Worm (Caenorhabditis elegans) whole organism, mixed stage, embryonic: Measurements from ENCODE around the gene math-6.

Source experiments
- M03D4.4 ChIP-seq: sonication (generic microtip); optimal IDR thresholded peaks from 2 replicates; lab custom pipeline; 2017; ENCODE audit warnings: mild to moderate bottlenecking, missing genetic modification characterization, missing compliant biosample characterization
- bed-3 ChIP-seq: fragments of 200-800 bp; sonication (Bioruptor generic); optimal IDR thresholded peaks from 3 replicates; lab custom pipeline; 2018; ENCODE audit warnings: mild to moderate bottlenecking, missing genetic modification characterization, moderate library complexity, missing compliant biosample characterization
- blmp-1 ChIP-seq: fragments of 150-350 bp; optimal IDR thresholded peaks from 2 replicates; lab custom pipeline; 2014; ENCODE audit warnings: missing biosample characterization, missing genetic modification characterization
- ceh-39 ChIP-seq: fragments of 150-350 bp; optimal IDR thresholded peaks from 2 replicates; lab custom pipeline; 2014; ENCODE audit warnings: missing biosample characterization, missing genetic modification characterization
- ceh-43 ChIP-seq: fragments of 200-800 bp; sonication (Bioruptor generic); optimal IDR thresholded peaks from 2 replicates; lab custom pipeline; 2018; ENCODE audit warnings: mild to moderate bottlenecking, missing genetic modification characterization, moderate library complexity, missing compliant biosample characterization
- ces-1 ChIP-seq: fragments of 150-350 bp; optimal IDR thresholded peaks from 2 replicates; lab custom pipeline; 2014; ENCODE audit warnings: missing biosample characterization, missing genetic modification reagents, missing genetic modification characterization
- cnd-1 ChIP-seq: fragments of 200-800 bp; sonication (Bioruptor generic); optimal IDR thresholded peaks from 2 replicates; lab custom pipeline; 2018; ENCODE audit warnings: mild to moderate bottlenecking, missing genetic modification characterization, missing compliant biosample characterization
- drap-1 ChIP-seq: fragments of 200-800 bp; sonication (Bioruptor generic); optimal IDR thresholded peaks from 3 replicates; lab custom pipeline; 2018; ENCODE audit warnings: mild to moderate bottlenecking, missing genetic modification characterization, missing compliant biosample characterization
- elt-1 ChIP-seq: sonication (generic microtip); optimal IDR thresholded peaks from 2 replicates; lab custom pipeline; 2017; ENCODE audit warnings: missing genetic modification characterization, mild to moderate bottlenecking, missing compliant biosample characterization, antibody characterized with exemption, moderate library complexity, borderline replicate concordance; ENCODE audit not compliant: insufficient read depth
- flh-1 ChIP-seq: fragments of 200-800 bp; sonication (Bioruptor generic); optimal IDR thresholded peaks from 2 replicates; lab custom pipeline; 2018; ENCODE audit warnings: mild to moderate bottlenecking, missing genetic modification characterization, moderate library complexity, missing compliant biosample characterization
- ham-2 ChIP-seq: fragments of 200-800 bp; sonication (Bioruptor generic); optimal IDR thresholded peaks from 2 replicates; lab custom pipeline; 2018; ENCODE audit warnings: mild to moderate bottlenecking, missing genetic modification characterization, missing compliant biosample characterization
- lin-32 ChIP-seq: fragments of 200-800 bp; sonication (Bioruptor generic); optimal IDR thresholded peaks from 2 replicates; lab custom pipeline; 2018; ENCODE audit warnings: mild to moderate bottlenecking, missing genetic modification characterization, missing compliant biosample characterization
- lsy-2 ChIP-seq: fragments of 150-350 bp; optimal IDR thresholded peaks from 2 replicates; lab custom pipeline; 2014; ENCODE audit warnings: missing biosample characterization, missing genetic modification characterization
- mab-5 ChIP-seq: fragments of 150-350 bp; optimal IDR thresholded peaks from 2 replicates; lab custom pipeline; 2014; ENCODE audit warnings: missing biosample characterization, missing genetic modification characterization
- mep-1 ChIP-seq: fragments of 150-350 bp; optimal IDR thresholded peaks from 2 replicates; lab custom pipeline; 2017; ENCODE audit warnings: missing biosample characterization, missing genetic modification reagents, missing genetic modification characterization, inconsistent platforms
- mls-2 ChIP-seq: sonication (generic microtip); optimal IDR thresholded peaks from 2 replicates; lab custom pipeline; 2016; ENCODE audit warnings: mild to moderate bottlenecking, missing genetic modification characterization, moderate library complexity, missing compliant biosample characterization
- nhr-12 ChIP-seq: fragments of 150-350 bp; optimal IDR thresholded peaks from 2 replicates; lab custom pipeline; 2014; ENCODE audit warnings: missing biosample characterization, missing genetic modification characterization
- nhr-2 ChIP-seq: fragments of 150-350 bp; optimal IDR thresholded peaks from 2 replicates; lab custom pipeline; 2014; ENCODE audit warnings: missing biosample characterization, missing genetic modification characterization
- nhr-237 ChIP-seq: fragments of 150-350 bp; optimal IDR thresholded peaks from 2 replicates; lab custom pipeline; 2014; ENCODE audit warnings: missing biosample characterization, missing genetic modification characterization
- pha-4 ChIP-seq: fragments of 150-350 bp; optimal IDR thresholded peaks from 2 replicates; lab custom pipeline; 2018; ENCODE audit warnings: missing biosample characterization, missing genetic modification reagents, missing genetic modification characterization
- sem-2 ChIP-seq: fragments of 200-800 bp; sonication (Bioruptor generic); optimal IDR thresholded peaks from 2 replicates; lab custom pipeline; 2018; ENCODE audit warnings: mild to moderate bottlenecking, missing genetic modification characterization, missing compliant biosample characterization
- snpc-4 ChIP-seq: fragments of 150-350 bp; optimal IDR thresholded peaks from 2 replicates; lab custom pipeline; 2014; ENCODE audit warnings: missing biosample characterization, missing genetic modification characterization
- sptf-1 ChIP-seq: sonication (generic microtip); optimal IDR thresholded peaks from 2 replicates; lab custom pipeline; 2017; ENCODE audit warnings: mild to moderate bottlenecking, missing genetic modification characterization, moderate library complexity, missing compliant biosample characterization
- tbx-8 ChIP-seq: fragments of 200-800 bp; sonication (Bioruptor generic); optimal IDR thresholded peaks from 2 replicates; lab custom pipeline; 2018; ENCODE audit warnings: mild to moderate bottlenecking, missing genetic modification characterization, moderate library complexity, missing compliant biosample characterization
- unc-120 ChIP-seq: sonication (generic microtip); optimal IDR thresholded peaks from 2 replicates; lab custom pipeline; 2017; ENCODE audit warnings: missing genetic modification characterization, missing compliant biosample characterization; ENCODE audit not compliant: poor library complexity, severe bottlenecking
- unc-39 ChIP-seq: fragments of 150-350 bp; optimal IDR thresholded peaks from 2 replicates; lab custom pipeline; 2014; ENCODE audit warnings: missing biosample characterization, missing genetic modification characterization
- ztf-11 ChIP-seq: fragments of 150-350 bp; optimal IDR thresholded peaks from 2 replicates; lab custom pipeline; 2014; ENCODE audit warnings: missing biosample characterization, missing genetic modification characterization

Gene math-6

ce11 chrII:1899934-1900333 lies 15.4 kb upstream of the math-6 start, which contains the start of gene math-24:
Gene math-24 (plus strand): TSS chrII:1900234.
- TF ChIP-seq unc-39 (tag; lab: Kevin White, UChicago) (no peak), pha-4 (tag; lab: Kevin White, UChicago) (no peak), ceh-43 (GFP tag; lab: Kevin White, UChicago) (no peak), mab-5 (no peak), sptf-1 (tag; lab: Kevin White, UChicago) (no peak), nhr-12 (tag; lab: Kevin White, UChicago) (no peak), nhr-237 (no peak)
- TF ChIP-seq, all 35 proteins: peak for 0

ce11 chrII:1897936-1898335 lies 13.4 kb upstream of the math-6 start, which contains the start of gene C46F9.6:
Gene C46F9.6 (plus strand): TSS chrII:1898236.
- TF ChIP-seq nhr-237 (no peak), bed-3 (no peak), flh-1 (GFP tag; lab: Kevin White, UChicago) (no peak), unc-120 (tag; lab: Kevin White, UChicago) (no peak), snpc-4 (tag; lab: Kevin White, UChicago) (no peak), mls-2 (tag; lab: Kevin White, UChicago) (no peak)

ce11 chrII:1895762-1896161 lies 11.2 kb upstream of the math-6 start, which contains the start of gene math-25:
Gene math-25 (plus strand): TSS chrII:1896062.
- TF ChIP-seq ceh-39 (tag; lab: Kevin White, UChicago) (no peak), ces-1 (no peak), unc-120 (tag; lab: Kevin White, UChicago) (no peak), sptf-1 (tag; lab: Kevin White, UChicago) (no peak), sem-2 (GFP tag; lab: Kevin White, UChicago) (no peak), lsy-2 (tag; lab: Kevin White, UChicago) (no peak), snpc-4 (tag; lab: Kevin White, UChicago) (no peak), nhr-2 (tag; lab: Kevin White, UChicago) (no peak), ztf-11 (tag; lab: Kevin White, UChicago) (no peak), mab-5 (no peak)

DNA sequence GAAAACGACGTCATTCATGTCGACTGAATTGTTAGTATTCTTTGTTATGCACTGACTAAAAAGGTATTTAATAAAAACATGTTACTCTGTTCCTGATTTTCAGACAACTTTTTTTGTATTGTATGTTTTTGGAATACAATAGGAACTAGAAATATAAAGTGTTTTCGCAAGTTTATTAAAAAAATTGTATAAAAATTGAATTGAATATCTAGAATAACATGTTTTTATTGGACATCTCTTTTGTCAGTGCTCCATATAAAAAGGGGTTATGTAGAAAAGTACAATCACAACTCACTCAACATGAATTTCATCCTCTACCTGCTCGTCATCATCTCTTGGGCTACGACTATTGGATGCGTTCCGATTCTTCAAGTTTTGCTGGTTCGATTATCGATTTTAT lies 10.7 kb upstream of the math-6 start, which contains the start of gene C46F9.5:
Gene C46F9.5 (plus strand): TSS at position 301 of the 400 bp plus-strand sequence.
- TF ChIP-seq lin-32 (GFP tag; lab: Kevin White, UChicago) (no peak), drap-1 (GFP tag; lab: Kevin White, UChicago) (no peak), unc-120 (tag; lab: Kevin White, UChicago) (no peak), unc-39 (tag; lab: Kevin White, UChicago) (no peak)

- no peak for TF ChIP-seq nhr-12 (tag; lab: Kevin White, UChicago)
- TF ChIP-seq blmp-1 (tag; lab: Kevin White, UChicago), result no peak
- no peak for TF ChIP-seq M03D4.4 (tag; lab: Kevin White, UChicago)
- no peak for TF ChIP-seq ces-1
- TF ChIP-seq ham-2 (GFP tag; lab: Kevin White, UChicago), result no peak
- no peak for TF ChIP-seq ceh-39 (tag; lab: Kevin White, UChicago)
- TF ChIP-seq ztf-11 (tag; lab: Kevin White, UChicago), result no peak
- TF ChIP-seq elt-1 (tag; lab: Kevin White, UChicago), result no peak
- no peak for TF ChIP-seq pha-4 (tag; lab: Kevin White, UChicago)
- TF ChIP-seq snpc-4 (tag; lab: Kevin White, UChicago), result no peak
- TF ChIP-seq unc-120 (tag; lab: Kevin White, UChicago), result no peak
- TF ChIP-seq, all 35 proteins: peak for 0
Observed at ce11 chrII:1893912-1894311, 9.4 kb upstream of the math-6 start, which contains the start of gene C16C4.1. Gene C16C4.1 (plus strand): TSS chrII:1894212.

DNA sequence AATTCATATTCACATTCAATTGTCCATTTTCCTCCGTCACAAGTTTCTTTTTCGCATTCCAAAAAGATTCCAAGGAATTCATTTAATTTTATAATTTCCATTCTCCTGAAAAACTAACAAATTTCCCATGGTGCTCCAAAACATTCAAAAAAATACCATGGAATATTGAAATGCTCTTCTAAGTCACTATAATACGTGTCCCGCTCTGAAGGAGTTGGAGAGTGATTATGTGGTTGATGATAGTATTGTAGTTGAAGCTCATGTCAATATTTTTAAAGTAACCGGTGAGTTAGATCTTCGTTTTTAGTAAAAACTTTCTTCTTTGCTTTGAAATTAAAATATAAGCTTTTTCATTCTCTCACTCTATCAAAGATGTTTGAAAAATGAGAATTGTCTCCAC lies 6.1 kb upstream of the math-6 start, which contains the start of gene math-9:
Gene math-9 (minus strand): TSS at position 101 of the 400 bp plus-strand sequence.
- TF ChIP-seq nhr-12 (tag; lab: Kevin White, UChicago) (no peak), mls-2 (tag; lab: Kevin White, UChicago) (no peak), tbx-8 (GFP tag; lab: Kevin White, UChicago) (no peak), mep-1 (no peak), cnd-1 (no peak), nhr-237 (no peak), blmp-1 (tag; lab: Kevin White, UChicago) (no peak), nhr-2 (tag; lab: Kevin White, UChicago) (no peak), ceh-43 (GFP tag; lab: Kevin White, UChicago) (no peak)
